Worm (Caenorhabditis elegans) whole organism, midembryonic: Measurements from ENCODE around the gene F02H6.2.

Experiments
- cog-1 ChIP-seq: sonication (generic microtip); optimal IDR thresholded peaks from 2 replicates; lab custom pipeline; 2016; ENCODE audit warnings: missing genetic modification characterization, missing compliant biosample characterization
- flt-1 ChIP-seq: fragments of 200-800 bp; sonication (Bioruptor generic); IDR thresholded peaks from 2 replicates; pipeline ENCODE4 v1.3.6; 2022; ENCODE audit warnings: missing genetic modification characterization, missing compliant biosample characterization
- tab-1 ChIP-seq: fragments of 200-800 bp; sonication (Bioruptor generic); IDR thresholded peaks from 2 replicates; pipeline ENCODE4 v1.3.6; 2022; ENCODE audit warnings: missing genetic modification characterization, missing compliant biosample characterization
- ztf-29 ChIP-seq: fragments of 200-800 bp; sonication (Bioruptor generic); IDR thresholded peaks from 2 replicates; pipeline ENCODE4 v1.3.6; 2022; ENCODE audit warnings: missing genetic modification reagents, missing genetic modification characterization, missing compliant biosample characterization

DNA sequence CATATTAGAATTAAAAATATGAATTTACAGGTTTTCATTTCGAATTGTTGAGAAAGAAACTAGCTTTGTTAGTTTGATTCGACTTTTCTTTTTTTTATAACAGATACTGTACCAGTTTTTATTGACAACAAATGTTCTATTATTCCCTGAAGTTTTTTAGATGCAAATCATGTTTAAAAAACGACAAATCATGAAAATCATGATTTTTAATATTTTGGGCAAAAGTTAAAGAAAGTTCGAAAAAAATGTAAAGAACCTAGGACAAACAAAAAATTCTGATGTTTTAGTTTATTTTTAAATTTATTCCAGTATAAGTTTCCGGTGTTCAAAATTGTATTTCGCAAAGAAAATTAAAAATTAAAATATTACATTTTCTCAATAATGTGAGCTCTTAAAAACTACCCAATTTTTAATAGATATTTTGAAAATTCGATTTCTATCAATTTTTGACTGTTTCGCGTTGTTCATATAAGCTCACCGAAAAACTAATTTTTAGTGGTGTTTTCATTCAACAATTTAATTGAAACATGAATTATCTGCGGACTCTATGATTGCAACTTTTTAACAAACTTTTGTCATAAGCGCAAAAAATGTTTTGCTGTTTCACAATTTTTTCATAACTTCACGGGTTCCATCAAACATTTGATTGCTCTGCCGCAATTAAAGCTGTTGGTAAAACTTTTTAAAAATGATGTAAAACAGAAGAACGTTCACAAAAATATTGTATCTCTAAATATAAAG is 45.3 kb downstream of the F02H6.2 start, which contains the start of gene Y64G10A.10:
- no peak for TF ChIP-seq flt-1 (GFP tag; lab: Robert Waterston, UW)
- no peak for TF ChIP-seq tab-1 (GFP tag; lab: Robert Waterston, UW)
- no peak for TF ChIP-seq cog-1 (tag; lab: Kevin White, UChicago)
- no peak for TF ChIP-seq ztf-29 (GFP tag; lab: Robert Waterston, UW)
